Fruit fly (Drosophila melanogaster) whole organism, embryonic: Measurements from ENCODE around the gene CG32428.

Source experiments
- Abd-B ChIP-seq: fragments of 200-800 bp; sonication (Bioruptor generic); optimal IDR thresholded peaks from 2 replicates; lab custom pipeline; 2018; ENCODE audit warnings: missing biosample characterization, mild to moderate bottlenecking, missing genetic modification characterization, moderate library complexity
- Awh ChIP-seq: fragments of 200-800 bp; sonication (Bioruptor generic); IDR thresholded peaks from 2 replicates; pipeline ENCODE4, ENCODE4 v1.3.6; 2022; ENCODE audit warnings: missing biosample characterization, missing genetic modification characterization
- CG10543 ChIP-seq: fragments of 200-800 bp; sonication (Bioruptor generic); optimal IDR thresholded peaks from 3 replicates; lab custom pipeline; 2017; ENCODE audit warnings: missing biosample characterization, mild to moderate bottlenecking, missing genetic modification characterization, moderate library complexity
- CG10979 ChIP-seq: fragments of 200-800 bp; sonication (Bioruptor generic); optimal IDR thresholded peaks from 2 replicates; lab custom pipeline; 2018; ENCODE audit warnings: missing biosample characterization, mild to moderate bottlenecking, missing genetic modification characterization, moderate library complexity
- CG11398 ChIP-seq: fragments of 200-800 bp; sonication (Bioruptor generic); optimal IDR thresholded peaks from 2 replicates; lab custom pipeline; 2016; ENCODE audit warnings: missing biosample characterization, missing genetic modification characterization
- CG13775 ChIP-seq: fragments of 200-800 bp; sonication (Bioruptor generic); optimal IDR thresholded peaks from 3 replicates; lab custom pipeline; 2017; ENCODE audit warnings: missing biosample characterization, mild to moderate bottlenecking, missing genetic modification characterization
- CG15601 ChIP-seq: fragments of 200-800 bp; sonication (Bioruptor generic); optimal IDR thresholded peaks from 3 replicates; lab custom pipeline; 2019; ENCODE audit warnings: missing biosample characterization, mild to moderate bottlenecking, missing genetic modification characterization, moderate library complexity
- CG17359 ChIP-seq: fragments of 200-800 bp; sonication (Bioruptor generic); optimal IDR thresholded peaks from 3 replicates; lab custom pipeline; 2018; ENCODE audit warnings: missing biosample characterization, mild to moderate bottlenecking, missing genetic modification characterization, moderate library complexity
- CG17568 ChIP-seq: fragments of 200-800 bp; sonication (Bioruptor generic); optimal IDR thresholded peaks from 2 replicates; lab custom pipeline; 2018; ENCODE audit warnings: missing biosample characterization, mild to moderate bottlenecking, missing genetic modification characterization, moderate library complexity
- CG18476 ChIP-seq: fragments of 200-800 bp; sonication (Bioruptor generic); optimal IDR thresholded peaks from 2 replicates; lab custom pipeline; 2016; ENCODE audit warnings: missing biosample characterization, mild to moderate bottlenecking, missing genetic modification characterization
- CG2678 ChIP-seq: fragments of 200-800 bp; sonication (Bioruptor generic); optimal IDR thresholded peaks from 3 replicates; lab custom pipeline; 2019; ENCODE audit warnings: missing biosample characterization, mild to moderate bottlenecking, missing genetic modification characterization, moderate library complexity
- CG33213 ChIP-seq: fragments of 200-800 bp; sonication (Bioruptor generic); optimal IDR thresholded peaks from 3 replicates; lab custom pipeline; 2016; ENCODE audit warnings: missing biosample characterization, missing genetic modification characterization
- CG33557 ChIP-seq: fragments of 200-800 bp; sonication (Bioruptor generic); optimal IDR thresholded peaks from 2 replicates; lab custom pipeline; 2019; ENCODE audit warnings: missing biosample characterization, mild to moderate bottlenecking, missing genetic modification characterization, moderate library complexity
- CG6254 ChIP-seq: fragments of 200-800 bp; sonication (Bioruptor generic); optimal IDR thresholded peaks from 3 replicates; lab custom pipeline; 2017; ENCODE audit warnings: mild to moderate bottlenecking, missing biosample characterization, missing genetic modification reagents, missing genetic modification characterization
- CG7745 ChIP-seq: fragments of 200-800 bp; sonication (Bioruptor generic); optimal IDR thresholded peaks from 2 replicates; lab custom pipeline; 2018; ENCODE audit warnings: missing biosample characterization, mild to moderate bottlenecking, missing genetic modification characterization, moderate library complexity
- CG7987 ChIP-seq: fragments of 200-800 bp; sonication (Bioruptor generic); optimal IDR thresholded peaks from 2 replicates; lab custom pipeline; 2018; ENCODE audit warnings: missing biosample characterization, mild to moderate bottlenecking, missing genetic modification characterization, moderate library complexity
- CG8290 ChIP-seq, 3 experiments: fragments of 200-800 bp; sonication (Bioruptor generic); optimal IDR thresholded peaks; 2 replicates each; lab custom pipeline; 2016 to 2019; ENCODE audit warnings: missing biosample characterization in 3 of 3, missing genetic modification characterization in 3 of 3, mild to moderate bottlenecking in 2 of 3, moderate library complexity in 1 of 3
- CG9727 ChIP-seq: fragments of 200-800 bp; sonication (Bioruptor generic); optimal IDR thresholded peaks from 3 replicates; lab custom pipeline; 2017; ENCODE audit warnings: missing biosample characterization, mild to moderate bottlenecking, missing genetic modification characterization
- CG9817 ChIP-seq: fragments of 200-800 bp; sonication (Bioruptor generic); optimal IDR thresholded peaks from 2 replicates; lab custom pipeline; 2018; ENCODE audit warnings: missing biosample characterization, mild to moderate bottlenecking, missing genetic modification characterization, moderate library complexity
- Chrac-16 ChIP-seq: fragments of 200-800 bp; sonication (Bioruptor generic); optimal IDR thresholded peaks from 3 replicates; lab custom pipeline; 2016; ENCODE audit warnings: missing biosample characterization, missing genetic modification characterization
- D ChIP-seq, 2 experiments: fragments of 200-800 bp in 1 of 2; fragments of >200 bp in 1 of 2; sonication (Bioruptor generic) in 1 of 2; optimal IDR thresholded peaks; 2 replicates in 1 of 2; 3 replicates in 1 of 2; lab custom pipeline; 2017; ENCODE audit warnings: mild to moderate bottlenecking in 1 of 2, missing biosample characterization in 1 of 2, missing genetic modification characterization in 1 of 2, missing genetic modification reagents in 1 of 2
- Dad ChIP-seq: fragments of 200-800 bp; sonication (Bioruptor generic); optimal IDR thresholded peaks from 3 replicates; lab custom pipeline; 2016; ENCODE audit warnings: missing biosample characterization, missing genetic modification characterization
- Dbx ChIP-seq: fragments of 200-800 bp; sonication (Bioruptor generic); IDR thresholded peaks from 3 replicates; pipeline ENCODE4 v1.3.6; 2022; ENCODE audit warnings: missing biosample characterization, missing genetic modification characterization
- HHEX ChIP-seq: fragments of 200-800 bp; sonication (Bioruptor generic); optimal IDR thresholded peaks from 3 replicates; lab custom pipeline; 2017; ENCODE audit warnings: missing biosample characterization, mild to moderate bottlenecking, missing genetic modification characterization, missing genetic modification reagents
- HLH3B ChIP-seq: fragments of 200-800 bp; sonication (Bioruptor generic); IDR thresholded peaks from 2 replicates; pipeline ENCODE4 v1.3.6; 2022; ENCODE audit warnings: missing biosample characterization, missing genetic modification characterization
- Jarid2 ChIP-seq: fragments of 200-800 bp; sonication (Bioruptor generic); optimal IDR thresholded peaks from 3 replicates; lab custom pipeline; 2017; ENCODE audit warnings: mild to moderate bottlenecking, missing biosample characterization, missing genetic modification reagents, missing genetic modification characterization
- Max ChIP-seq: fragments of 200-800 bp; sonication (Bioruptor generic); optimal IDR thresholded peaks from 2 replicates; lab custom pipeline; 2016; ENCODE audit warnings: missing biosample characterization, mild to moderate bottlenecking, missing genetic modification characterization
- Mrtf ChIP-seq: fragments of 200-800 bp; sonication (Bioruptor generic); IDR thresholded peaks from 3 replicates; pipeline ENCODE4 v1.3.6; 2022; ENCODE audit warnings: missing biosample characterization, missing genetic modification characterization
- Pdp1 ChIP-seq, 2 experiments: fragments of 200-800 bp; sonication (Bioruptor generic); optimal IDR thresholded peaks; 3 replicates each; lab custom pipeline; 2016; ENCODE audit warnings: missing biosample characterization in 2 of 2, missing genetic modification characterization in 2 of 2, mild to moderate bottlenecking in 1 of 2, moderate library complexity in 1 of 2
- Rx ChIP-seq: fragments of 200-800 bp; sonication (Bioruptor generic); IDR thresholded peaks from 2 replicates; pipeline ENCODE4 v1.3.6; 2022; ENCODE audit warnings: missing biosample characterization, missing genetic modification characterization
- Spps ChIP-seq: fragments of 200-800 bp; sonication (Bioruptor generic); optimal IDR thresholded peaks from 2 replicates; lab custom pipeline; 2018; ENCODE audit warnings: missing biosample characterization, mild to moderate bottlenecking, missing genetic modification characterization
- bowl ChIP-seq: fragments of 200-800 bp; sonication (Bioruptor generic); IDR thresholded peaks from 2 replicates; pipeline ENCODE4 v1.3.6; 2022; ENCODE audit warnings: missing biosample characterization, missing genetic modification characterization
- bsh ChIP-seq, 2 experiments: fragments of 200-800 bp; sonication (Bioruptor generic); optimal IDR thresholded peaks; 2 replicates each; lab custom pipeline; 2017 to 2018; ENCODE audit warnings: mild to moderate bottlenecking in 2 of 2, missing biosample characterization in 2 of 2, missing genetic modification characterization in 2 of 2, moderate library complexity in 1 of 2
- esg ChIP-seq: fragments of 200-800 bp; sonication (Bioruptor generic); conservative IDR thresholded peaks from 2 replicates; pipeline ENCODE4 v1.3.6; 2022; ENCODE audit warnings: missing biosample characterization, missing genetic modification characterization
- fd102C ChIP-seq: fragments of 200-800 bp; sonication (Bioruptor generic); optimal IDR thresholded peaks from 2 replicates; lab custom pipeline; 2018; ENCODE audit warnings: missing biosample characterization, mild to moderate bottlenecking, missing genetic modification characterization, moderate library complexity
- fd64A ChIP-seq: fragments of 200-800 bp; sonication (Bioruptor generic); optimal IDR thresholded peaks from 3 replicates; lab custom pipeline; 2018; ENCODE audit warnings: missing biosample characterization, mild to moderate bottlenecking, missing genetic modification characterization
- gcm2 ChIP-seq: fragments of 200-800 bp; sonication (Bioruptor generic); optimal IDR thresholded peaks from 2 replicates; lab custom pipeline; 2016; ENCODE audit warnings: missing biosample characterization, missing genetic modification characterization
- gem ChIP-seq: fragments of 200-800 bp; sonication (Bioruptor generic); optimal IDR thresholded peaks from 2 replicates; lab custom pipeline; 2019; ENCODE audit warnings: missing biosample characterization, mild to moderate bottlenecking, missing genetic modification characterization, moderate library complexity
- gfzf ChIP-seq: fragments of 200-800 bp; sonication (Bioruptor generic); optimal IDR thresholded peaks from 2 replicates; lab custom pipeline; 2016; ENCODE audit warnings: missing biosample characterization, mild to moderate bottlenecking, missing genetic modification characterization, moderate library complexity
- gro ChIP-seq: fragments of 200-800 bp; sonication (Bioruptor generic); optimal IDR thresholded peaks from 2 replicates; lab custom pipeline; 2016; ENCODE audit warnings: missing biosample characterization, missing genetic modification characterization
- hb ChIP-seq: fragments of 200-800 bp; sonication (Bioruptor generic); IDR thresholded peaks from 3 replicates; pipeline ENCODE4 v1.3.6; 2022; ENCODE audit warnings: missing biosample characterization, missing genetic modification characterization; ENCODE audit not compliant: partially characterized antibody
- inv ChIP-seq: fragments of 200-800 bp; sonication (Bioruptor generic); IDR thresholded peaks from 2 replicates; pipeline ENCODE4 v1.3.6; 2022; ENCODE audit warnings: missing biosample characterization, missing genetic modification characterization; ENCODE audit not compliant: partially characterized antibody
- lola ChIP-seq, 3 experiments: fragments of >200 bp in 2 of 3; fragments of 200-800 bp in 1 of 3; sonication (Bioruptor generic) in 1 of 3; optimal IDR thresholded peaks; 2 replicates each; lab custom pipeline; 2017 to 2019; ENCODE audit warnings: missing biosample characterization in 3 of 3, missing genetic modification characterization in 3 of 3, mild to moderate bottlenecking in 1 of 3, moderate library complexity in 1 of 3
- onecut ChIP-seq: fragments of 200-800 bp; sonication (Bioruptor generic); IDR thresholded peaks from 2 replicates; pipeline ENCODE4 v1.3.6; 2022; ENCODE audit warnings: missing biosample characterization, missing genetic modification characterization
- otp ChIP-seq: fragments of 200-800 bp; sonication (Bioruptor generic); IDR thresholded peaks from 3 replicates; pipeline ENCODE4, ENCODE4 v1.3.6; 2022; ENCODE audit warnings: missing biosample characterization, missing genetic modification characterization
- p53 ChIP-seq: fragments of 200-800 bp; sonication (Bioruptor generic); optimal IDR thresholded peaks from 2 replicates; lab custom pipeline; 2016; ENCODE audit warnings: missing biosample characterization, missing genetic modification characterization
- sens ChIP-seq: fragments of 200-800 bp; sonication (Bioruptor generic); peaks from one replicate; lab custom pipeline; 2016; ENCODE audit warnings: missing biosample characterization, missing genetic modification characterization
- trem ChIP-seq: fragments of 200-800 bp; optimal IDR thresholded peaks from 3 replicates; lab custom pipeline; 2019; ENCODE audit warnings: missing biosample characterization, mild to moderate bottlenecking, missing genetic modification characterization, moderate library complexity

Gene CG32428

DNA sequence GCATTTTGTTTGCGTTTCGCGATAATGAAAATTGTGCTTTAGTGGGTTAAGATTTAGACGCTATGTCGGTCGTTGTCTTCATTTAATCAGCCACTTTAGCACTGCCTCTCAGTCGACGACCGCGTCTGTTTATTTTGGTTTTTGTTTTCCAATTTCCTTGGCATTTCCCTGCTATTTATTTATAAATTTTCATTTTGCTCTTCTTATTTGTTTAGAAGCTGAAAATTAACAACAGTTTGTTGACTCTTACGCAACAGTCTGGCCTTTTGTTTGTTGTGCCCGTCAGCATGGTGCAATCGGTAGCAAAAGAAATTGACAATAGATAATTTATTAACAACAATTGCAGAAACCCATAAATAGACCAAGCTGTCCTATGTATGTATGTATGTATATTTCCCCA lies 34.0 kb upstream of the CG32428 start:
- TF ChIP-seq lola (GFP tag; optimal IDR thresholded peaks at IDR 0.05; lab: Kevin White, UChicago) (peak in 1 of 3 experiments; percentile 14), Dbx (GFP tag; lab: Robert Waterston, UW) (0 out of 3 replicates have a peak, but pooled peaks have one; percentile 40), Dad (GFP tag; lab: Kevin White, UChicago) (no peak), CG10979 (tag; lab: Kevin White, UChicago) (peak; percentile 8), CG7745 (peak; percentile 37), CG11398 (no peak), fd64A (peak; percentile 53), inv (GFP tag; lab: Robert Waterston, UW) (no peak), Max (no peak), CG9727 (no peak), sens (GFP tag; lab: Kevin White, UChicago) (peak; percentile 9), HLH3B (GFP tag; lab: Robert Waterston, UW) (peak; percentile 6; the same call in 1 of the 2 replicates), CG10543 (no peak), CG15601 (tag; lab: Kevin White, UChicago) (peak; percentile 28), bsh (GFP tag; optimal IDR thresholded peaks at IDR 0.05; lab: Kevin White, UChicago) (peak in 1 of 2 experiments; percentile 17), CG2678 (tag; lab: Kevin White, UChicago) (peak; percentile 20), CG18476 (no peak), Pdp1 (GFP tag; optimal IDR thresholded peaks at IDR 0.05; lab: Kevin White, UChicago) (peak in 1 of 2 experiments; percentile 94), otp (0 out of 3 replicates have a peak, but pooled peaks have one; percentile 28), CG9817 (tag; lab: Kevin White, UChicago) (no peak), Rx (GFP tag; lab: Robert Waterston, UW) (0 out of 2 replicates have a peak, but pooled peaks have one; percentile 6), Jarid2 (GFP tag; lab: Kevin White, UChicago) (no peak), trem (peak; percentile 10), CG8290 (GFP tag; optimal IDR thresholded peaks at IDR 0.05; lab: Kevin White, UChicago) (no peak), CG8290 (tag; optimal IDR thresholded peaks at IDR 0.05; lab: Kevin White, UChicago) (no peak), bowl (0 out of 2 replicates have a peak, but pooled peaks have one; percentile 12), CG13775 (no peak), CG6254 (GFP tag; lab: Kevin White, UChicago) (peak; percentile 49), onecut (peak; percentile 3; the same call in 1 of the 2 replicates), gem (tag; lab: Kevin White, UChicago) (peak; percentile 22), p53 (GFP tag; lab: Kevin White, UChicago) (no peak), gro (no peak), Abd-B (GFP tag; lab: Kevin White, UChicago) (no peak), fd102C (GFP tag; lab: Kevin White, UChicago) (peak; percentile 42), D (optimal IDR thresholded peaks at IDR 0.05; lab: Kevin White, UChicago) (no peak), D (GFP tag; optimal IDR thresholded peaks at IDR 0.05; lab: Kevin White, UChicago) (peak; percentile 25), CG33557 (GFP tag; lab: Kevin White, UChicago) (peak; percentile 15), Spps (peak; percentile 33), Mrtf (GFP tag; lab: Robert Waterston, UW) (no peak), CG33213 (peak; percentile 21), gfzf (GFP tag; lab: Kevin White, UChicago) (no peak), CG7987 (GFP tag; lab: Kevin White, UChicago) (peak; percentile 1), Chrac-16 (no peak), CG17359 (tag; lab: Kevin White, UChicago) (peak; percentile 39), CG17568 (GFP tag; lab: Kevin White, UChicago) (peak; percentile 31), esg (no peak), gcm2 (no peak), hb (GFP tag; lab: Robert Waterston, UW) (no peak), Awh (GFP tag; lab: Robert Waterston, UW) (no peak), HHEX (GFP tag; lab: Kevin White, UChicago) (peak; percentile 18)
